Worm (Caenorhabditis elegans) whole organism, mixed stage, embryonic: ENCODE results near the gene col-139.
A peak's percentile ranks its signal among the peaks of the same experiment; 100 is the strongest.

Experiments
- blmp-1 ChIP-seq: fragments of 150-350 bp; optimal IDR thresholded peaks from 2 replicates; lab custom pipeline; 2014; ENCODE audit warnings: missing biosample characterization, missing genetic modification characterization
- drap-1 ChIP-seq: fragments of 200-800 bp; sonication (Bioruptor generic); optimal IDR thresholded peaks from 3 replicates; lab custom pipeline; 2018; ENCODE audit warnings: mild to moderate bottlenecking, missing genetic modification characterization, missing compliant biosample characterization
- elt-3 ChIP-seq: fragments of 150-350 bp; optimal IDR thresholded peaks from 2 replicates; lab custom pipeline; 2014; ENCODE audit warnings: missing biosample characterization, missing genetic modification characterization
- lsy-2 ChIP-seq: fragments of 150-350 bp; optimal IDR thresholded peaks from 2 replicates; lab custom pipeline; 2014; ENCODE audit warnings: missing biosample characterization, missing genetic modification characterization
- mep-1 ChIP-seq: fragments of 150-350 bp; optimal IDR thresholded peaks from 2 replicates; lab custom pipeline; 2017; ENCODE audit warnings: missing biosample characterization, missing genetic modification reagents, missing genetic modification characterization, inconsistent platforms
- nhr-237 ChIP-seq: fragments of 150-350 bp; optimal IDR thresholded peaks from 2 replicates; lab custom pipeline; 2014; ENCODE audit warnings: missing biosample characterization, missing genetic modification characterization
- pha-4 ChIP-seq: fragments of 150-350 bp; optimal IDR thresholded peaks from 2 replicates; lab custom pipeline; 2018; ENCODE audit warnings: missing biosample characterization, missing genetic modification reagents, missing genetic modification characterization
- snpc-4 ChIP-seq: fragments of 150-350 bp; optimal IDR thresholded peaks from 2 replicates; lab custom pipeline; 2014; ENCODE audit warnings: missing biosample characterization, missing genetic modification characterization
- unc-62 ChIP-seq: fragments of 150-350 bp; optimal IDR thresholded peaks from 2 replicates; lab custom pipeline; 2014; ENCODE audit warnings: missing biosample characterization, missing genetic modification reagents, missing genetic modification characterization

DNA sequence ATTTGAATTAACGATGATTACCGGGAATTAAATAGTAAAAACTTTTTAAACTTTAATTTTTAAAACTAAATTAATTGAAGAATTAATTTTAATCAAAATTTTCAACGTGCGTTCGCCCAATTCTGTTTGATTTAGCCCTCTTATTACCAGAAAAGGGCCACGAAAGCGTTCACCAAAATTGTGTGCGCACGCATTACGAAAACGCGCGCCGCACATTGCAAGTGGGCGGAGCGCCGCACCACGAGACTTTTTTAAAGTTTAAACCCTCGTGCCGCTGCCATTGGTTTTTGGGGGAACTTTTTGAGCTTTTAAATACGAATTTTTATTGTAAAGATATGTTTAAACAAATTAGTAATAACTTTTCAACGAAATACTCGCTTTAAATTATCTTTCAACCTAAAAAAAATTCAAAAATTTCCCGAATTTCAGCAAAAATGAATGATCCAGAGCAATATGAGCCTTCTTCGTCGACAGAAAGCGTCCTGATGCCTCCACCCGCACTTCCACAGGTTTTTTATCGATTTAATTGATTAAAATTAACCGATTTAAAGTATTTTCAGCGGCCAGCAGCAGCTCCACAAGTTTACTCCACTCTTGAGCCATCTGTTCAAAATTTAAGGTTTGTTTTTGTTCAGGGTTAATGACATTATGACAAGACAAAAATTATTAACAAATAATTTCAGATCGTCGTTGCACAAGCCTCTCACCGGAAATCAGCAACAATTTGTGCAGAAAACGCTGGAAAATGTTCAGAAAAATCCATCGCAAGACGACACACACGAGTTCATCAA, 33.1 kb upstream of the col-139 start, which contains the start of gene taf-10:
- no peak for TF ChIP-seq drap-1 (GFP tag; lab: Kevin White, UChicago)
- no peak for TF ChIP-seq pha-4 (tag; lab: Kevin White, UChicago)
- TF ChIP-seq nhr-237 (tag; lab: Kevin White, UChicago) = peak; percentile 27
- no peak for TF ChIP-seq snpc-4 (tag; lab: Kevin White, UChicago)
- no peak for TF ChIP-seq unc-62 (GFP tag; lab: Kevin White, UChicago)
- no peak for TF ChIP-seq lsy-2
- peak; percentile 19 for TF ChIP-seq mep-1
- TF ChIP-seq elt-3 = no peak
- no peak for TF ChIP-seq blmp-1 (tag; lab: Kevin White, UChicago)
